Fruit fly (Drosophila melanogaster) whole organism, embryonic: Measurements from ENCODE around the gene kel.

Experiments used
- ATbp ChIP-seq: fragments of 200-800 bp; sonication (Bioruptor generic); optimal IDR thresholded peaks from 2 replicates; lab custom pipeline; 2017; ENCODE audit warnings: missing biosample characterization, mild to moderate bottlenecking, missing genetic modification characterization, missing genetic modification reagents
- BtbVII ChIP-seq: fragments of 200-800 bp; sonication (Bioruptor generic); optimal IDR thresholded peaks from 3 replicates; lab custom pipeline; 2017; ENCODE audit warnings: missing biosample characterization, mild to moderate bottlenecking, missing genetic modification characterization
- CG10209 ChIP-seq: fragments of 200-800 bp; sonication (Bioruptor generic); optimal IDR thresholded peaks from 3 replicates; lab custom pipeline; 2017; ENCODE audit warnings: missing biosample characterization, mild to moderate bottlenecking, missing genetic modification characterization, missing genetic modification reagents
- CG10267 ChIP-seq: fragments of 200-800 bp; sonication (Bioruptor generic); optimal IDR thresholded peaks from 2 replicates; lab custom pipeline; 2018; ENCODE audit warnings: missing biosample characterization, mild to moderate bottlenecking, missing genetic modification characterization, moderate library complexity
- CG11093 ChIP-seq: fragments of 200-800 bp; sonication (Bioruptor generic); IDR thresholded peaks from 3 replicates; pipeline ENCODE4 v1.3.6; 2022; ENCODE audit warnings: missing biosample characterization, missing genetic modification characterization
- CG11247 ChIP-seq: fragments of 200-800 bp; sonication (Bioruptor generic); IDR thresholded peaks from 2 replicates; pipeline ENCODE4 v1.3.6; 2022; ENCODE audit warnings: missing biosample characterization, missing genetic modification characterization
- CG12104 ChIP-seq: fragments of 200-800 bp; sonication (Bioruptor generic); optimal IDR thresholded peaks from 3 replicates; lab custom pipeline; 2016; ENCODE audit warnings: missing biosample characterization, missing genetic modification characterization
- CG13296 ChIP-seq: fragments of 200-800 bp; sonication (Bioruptor generic); optimal IDR thresholded peaks from 3 replicates; lab custom pipeline; 2018; ENCODE audit warnings: missing biosample characterization, mild to moderate bottlenecking, missing genetic modification characterization
- CG13775 ChIP-seq: fragments of 200-800 bp; sonication (Bioruptor generic); optimal IDR thresholded peaks from 3 replicates; lab custom pipeline; 2017; ENCODE audit warnings: missing biosample characterization, mild to moderate bottlenecking, missing genetic modification characterization
- CG14710 ChIP-seq: fragments of 200-800 bp; sonication (Bioruptor generic); optimal IDR thresholded peaks from 3 replicates; lab custom pipeline; 2019; ENCODE audit warnings: missing biosample characterization, mild to moderate bottlenecking, missing genetic modification characterization, moderate library complexity
- CG17359 ChIP-seq: fragments of 200-800 bp; sonication (Bioruptor generic); optimal IDR thresholded peaks from 3 replicates; lab custom pipeline; 2018; ENCODE audit warnings: missing biosample characterization, mild to moderate bottlenecking, missing genetic modification characterization, moderate library complexity
- CG17361 ChIP-seq: fragments of 200-800 bp; sonication (Bioruptor generic); IDR thresholded peaks from 3 replicates; pipeline ENCODE4 v1.3.6; 2022; ENCODE audit warnings: missing biosample characterization, missing genetic modification characterization
- CG17568 ChIP-seq: fragments of 200-800 bp; sonication (Bioruptor generic); optimal IDR thresholded peaks from 2 replicates; lab custom pipeline; 2018; ENCODE audit warnings: missing biosample characterization, mild to moderate bottlenecking, missing genetic modification characterization, moderate library complexity
- CG2120 ChIP-seq: fragments of 200-800 bp; sonication (Bioruptor generic); optimal IDR thresholded peaks from 3 replicates; lab custom pipeline; 2016; ENCODE audit warnings: missing biosample characterization, missing genetic modification characterization
- CG30431 ChIP-seq: fragments of 200-800 bp; sonication (Bioruptor generic); optimal IDR thresholded peaks from 2 replicates; lab custom pipeline; 2017; ENCODE audit warnings: missing biosample characterization, missing genetic modification characterization
- CG32532 ChIP-seq: fragments of 200-800 bp; sonication (Bioruptor generic); IDR thresholded peaks from 2 replicates; pipeline ENCODE4 v1.3.6; 2022; ENCODE audit warnings: missing biosample characterization, missing genetic modification characterization
- CG3838 ChIP-seq: fragments of 200-800 bp; sonication (Bioruptor generic); optimal IDR thresholded peaks from 3 replicates; lab custom pipeline; 2016; ENCODE audit warnings: missing biosample characterization, missing genetic modification characterization
- CG4282 ChIP-seq: fragments of 200-800 bp; sonication (Bioruptor generic); optimal IDR thresholded peaks from 2 replicates; lab custom pipeline; 2016; ENCODE audit warnings: missing biosample characterization, missing genetic modification characterization
- CG5245 ChIP-seq: fragments of 200-800 bp; sonication (Bioruptor generic); optimal IDR thresholded peaks from 3 replicates; lab custom pipeline; 2016; ENCODE audit warnings: missing biosample characterization, missing genetic modification characterization
- CG8089 ChIP-seq: fragments of 200-800 bp; sonication (Bioruptor generic); optimal IDR thresholded peaks from 3 replicates; lab custom pipeline; 2016; ENCODE audit warnings: missing biosample characterization, missing genetic modification characterization
- CG8924 ChIP-seq: fragments of 200-800 bp; optimal IDR thresholded peaks from 3 replicates; lab custom pipeline; 2019; ENCODE audit warnings: missing biosample characterization, mild to moderate bottlenecking, missing genetic modification characterization, moderate library complexity
- Dfd ChIP-seq, 2 experiments: fragments of >200 bp; optimal IDR thresholded peaks; 2 replicates each; lab custom pipeline; 2017; ENCODE audit warnings: missing biosample characterization in 2 of 2, missing genetic modification characterization in 2 of 2
- E2f1 ChIP-seq: fragments of 200-800 bp; sonication (Bioruptor generic); IDR thresholded peaks from 2 replicates; pipeline ENCODE4 v1.3.6; 2022; ENCODE audit warnings: missing biosample characterization, missing genetic modification characterization
- Gug ChIP-seq: fragments of 200-800 bp; sonication (Bioruptor generic); IDR thresholded peaks from 4 replicates; pipeline ENCODE4 v1.3.6; 2022; ENCODE audit warnings: missing biosample characterization, missing genetic modification characterization
- HLH4C ChIP-seq: fragments of 200-800 bp; sonication (Bioruptor generic); IDR thresholded peaks from 3 replicates; pipeline ENCODE4 v1.3.6; 2022; ENCODE audit warnings: missing biosample characterization, missing genetic modification characterization; ENCODE audit not compliant: partially characterized antibody
- NFAT ChIP-seq: fragments of 200-800 bp; sonication (Bioruptor generic); IDR thresholded peaks from 2 replicates; pipeline ENCODE4 v1.3.6; 2022; ENCODE audit warnings: missing biosample characterization, missing genetic modification characterization
- Sry-β ChIP-seq: fragments of 200-800 bp; sonication (Bioruptor generic); optimal IDR thresholded peaks from 2 replicates; lab custom pipeline; 2018; ENCODE audit warnings: missing biosample characterization, mild to moderate bottlenecking, missing genetic modification characterization, moderate library complexity
- Taf1 ChIP-seq: fragments of 200-800 bp; sonication (Bioruptor generic); IDR thresholded peaks from 2 replicates; pipeline ENCODE4 v1.3.6; 2022; ENCODE audit warnings: missing biosample characterization, missing genetic modification characterization
- abd-A ChIP-seq: fragments of 200-800 bp; sonication (Bioruptor generic); optimal IDR thresholded peaks from 3 replicates; lab custom pipeline; 2019; ENCODE audit warnings: missing biosample characterization, mild to moderate bottlenecking, missing genetic modification characterization, moderate library complexity
- ac ChIP-seq: fragments of 200-800 bp; sonication (Bioruptor generic); optimal IDR thresholded peaks from 3 replicates; lab custom pipeline; 2017; ENCODE audit warnings: missing biosample characterization, mild to moderate bottlenecking, missing genetic modification characterization
- bowl ChIP-seq: fragments of 200-800 bp; sonication (Bioruptor generic); IDR thresholded peaks from 2 replicates; pipeline ENCODE4 v1.3.6; 2022; ENCODE audit warnings: missing biosample characterization, missing genetic modification characterization
- cad ChIP-seq: fragments of >200 bp; optimal IDR thresholded peaks from 2 replicates; lab custom pipeline; 2017; ENCODE audit warnings: missing biosample characterization, missing genetic modification characterization
- chn ChIP-seq: fragments of 200-800 bp; sonication (Bioruptor generic); optimal IDR thresholded peaks from 2 replicates; lab custom pipeline; 2016; ENCODE audit warnings: missing biosample characterization, missing genetic modification characterization
- corto ChIP-seq: fragments of 200-800 bp; sonication (Bioruptor generic); optimal IDR thresholded peaks from 2 replicates; lab custom pipeline; 2016; ENCODE audit warnings: missing biosample characterization, mild to moderate bottlenecking, missing genetic modification characterization, moderate library complexity
- danr ChIP-seq: fragments of 200-800 bp; sonication (Bioruptor generic); IDR thresholded peaks from 2 replicates; pipeline ENCODE4 v1.3.6; 2022; ENCODE audit warnings: missing biosample characterization, missing genetic modification characterization
- dati ChIP-seq: fragments of 200-800 bp; sonication (Bioruptor generic); IDR thresholded peaks from 2 replicates; pipeline ENCODE4 v1.3.6; 2022; ENCODE audit warnings: missing biosample characterization, missing genetic modification characterization
- fd3F ChIP-seq: fragments of 200-800 bp; sonication (Bioruptor generic); optimal IDR thresholded peaks from 2 replicates; lab custom pipeline; 2018; ENCODE audit warnings: missing biosample characterization, mild to moderate bottlenecking, missing genetic modification characterization, moderate library complexity
- gfzf ChIP-seq: fragments of 200-800 bp; sonication (Bioruptor generic); optimal IDR thresholded peaks from 2 replicates; lab custom pipeline; 2016; ENCODE audit warnings: missing biosample characterization, mild to moderate bottlenecking, missing genetic modification characterization, moderate library complexity
- gsb ChIP-seq: fragments of 200-800 bp; sonication (Bioruptor generic); IDR thresholded peaks from 2 replicates; pipeline ENCODE4 v1.3.6; 2022; ENCODE audit warnings: missing biosample characterization, missing genetic modification characterization
- h ChIP-seq: fragments of >200 bp; optimal IDR thresholded peaks from 2 replicates; lab custom pipeline; 2017
- jumu ChIP-seq: fragments of 200-800 bp; sonication (Bioruptor generic); optimal IDR thresholded peaks from 3 replicates; lab custom pipeline; 2016; ENCODE audit warnings: missing biosample characterization, missing genetic modification characterization
- mld ChIP-seq: fragments of 200-800 bp; sonication (Bioruptor generic); IDR thresholded peaks from 3 replicates; pipeline ENCODE4 v1.3.6; 2022; ENCODE audit warnings: missing biosample characterization, missing genetic modification characterization; ENCODE audit not compliant: partially characterized antibody
- oc ChIP-seq: fragments of 200-800 bp; sonication (Bioruptor generic); optimal IDR thresholded peaks from 2 replicates; lab custom pipeline; 2018; ENCODE audit warnings: missing biosample characterization, mild to moderate bottlenecking, missing genetic modification characterization, moderate library complexity
- org-1 ChIP-seq: fragments of 200-800 bp; sonication (Bioruptor generic); optimal IDR thresholded peaks from 2 replicates; lab custom pipeline; 2017; ENCODE audit warnings: missing biosample characterization, missing genetic modification characterization
- pan ChIP-seq, 4 experiments: fragments of >200 bp in 3 of 4; fragments of 200-800 bp in 1 of 4; sonication (Bioruptor generic) in 1 of 4; optimal IDR thresholded peaks in 3 of 4; IDR thresholded peaks in 1 of 4; 2 replicates each; pipeline versions ENCODE4 v1.3.6 to Lab custom; 2017 to 2022; ENCODE audit warnings: missing biosample characterization in 2 of 4, missing genetic modification characterization in 2 of 4, mixed read lengths in 1 of 4
- pita ChIP-seq: fragments of 200-800 bp; sonication (Bioruptor generic); optimal IDR thresholded peaks from 2 replicates; lab custom pipeline; 2017; ENCODE audit warnings: missing biosample characterization, mild to moderate bottlenecking, missing genetic modification characterization
- sim ChIP-seq: fragments of 200-800 bp; sonication (Bioruptor generic); IDR thresholded peaks from 2 replicates; pipeline ENCODE4 v1.3.6; 2022; ENCODE audit warnings: missing biosample characterization, missing genetic modification characterization
- slp2 ChIP-seq: fragments of 200-800 bp; sonication (Bioruptor generic); optimal IDR thresholded peaks from 2 replicates; lab custom pipeline; 2016; ENCODE audit warnings: missing biosample characterization, missing genetic modification characterization
- stc ChIP-seq: fragments of 200-800 bp; sonication (Bioruptor generic); IDR thresholded peaks from 2 replicates; pipeline ENCODE4 v1.3.6; 2022; ENCODE audit warnings: missing biosample characterization, missing genetic modification characterization
- trh ChIP-seq: fragments of 200-800 bp; sonication (Bioruptor generic); optimal IDR thresholded peaks from 2 replicates; lab custom pipeline; 2016; ENCODE audit warnings: missing biosample characterization, missing genetic modification characterization
- ttk ChIP-seq: fragments of 200-800 bp; sonication (Bioruptor generic); IDR thresholded peaks from 2 replicates; pipeline ENCODE4 v2.1.2; 2022; ENCODE audit warnings: missing biosample characterization, missing genetic modification characterization

The kel gene

DNA sequence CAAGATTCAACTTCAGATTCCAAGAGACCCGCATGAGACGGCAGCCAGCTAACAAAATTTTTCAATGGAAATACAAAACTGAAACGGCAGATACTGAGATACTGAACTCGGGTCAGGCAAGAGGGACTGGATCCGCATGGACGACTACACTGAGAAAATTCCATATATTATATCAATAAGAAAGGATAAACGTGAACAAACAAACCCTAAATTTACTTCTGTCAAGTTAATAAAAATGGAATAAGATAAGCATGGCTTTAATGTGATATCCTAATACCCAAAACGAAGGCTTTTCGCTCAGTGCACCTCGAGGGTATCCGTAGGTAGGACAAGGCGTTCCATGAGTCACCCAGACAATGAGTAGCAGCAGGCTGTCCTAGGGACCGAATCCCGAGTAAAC, 7.4 kb upstream of the kel start (continued):
- no peak for TF ChIP-seq pita (GFP tag; lab: Kevin White, UChicago)
- TF ChIP-seq Taf1 (GFP tag; lab: Robert Waterston, UW): peak; percentile 75
- peak; percentile 82 for TF ChIP-seq E2f1 (GFP tag; lab: Robert Waterston, UW)
- no peak for TF ChIP-seq h (lab: Kevin White, UChicago)
- TF ChIP-seq HLH4C (GFP tag; lab: Robert Waterston, UW): no peak
- TF ChIP-seq Gug: peak; percentile 77
- TF ChIP-seq Sry-β (GFP tag; lab: Kevin White, UChicago): no peak
- peak; percentile 41 for TF ChIP-seq ATbp (GFP tag; lab: Kevin White, UChicago)
- no peak for TF ChIP-seq Dfd (GFP tag; optimal IDR thresholded peaks at IDR 0.05; lab: Kevin White, UChicago)
- peak; percentile 95 for TF ChIP-seq ac
- TF ChIP-seq CG13296: peak; percentile 3
- peak; percentile 89 for TF ChIP-seq CG14710
- TF ChIP-seq jumu: peak; percentile 88
- peak; percentile 76 for TF ChIP-seq CG17359
- TF ChIP-seq oc (tag; lab: Kevin White, UChicago): peak; percentile 73
- TF ChIP-seq CG8089: peak; percentile 84
- TF ChIP-seq chn (GFP tag; lab: Kevin White, UChicago): peak; percentile 83
- peak; percentile 51 for TF ChIP-seq CG3838
- peak; percentile 76 for TF ChIP-seq CG11093 (GFP tag; lab: Robert Waterston, UW)
- peak; percentile 77 for TF ChIP-seq CG32532
- peak; percentile 71 for TF ChIP-seq CG12104 (GFP tag; lab: Kevin White, UChicago)
- no peak for TF ChIP-seq pan (optimal IDR thresholded peaks at IDR 0.05; lab: Kevin White, UChicago)
- TF ChIP-seq pan (GFP tag; optimal IDR thresholded peaks at IDR 0.05 in 1 of 2, IDR thresholded peaks at IDR 0.05 in 1 of 2): peak in 1 of 2 experiments; percentile 79
- TF ChIP-seq dati: peak; percentile 47; the same call in 1 of the 2 replicates
- peak; percentile 90 for TF ChIP-seq corto (GFP tag; lab: Kevin White, UChicago)
- no peak for TF ChIP-seq abd-A (tag; lab: Kevin White, UChicago)
- TF ChIP-seq ttk (GFP tag; lab: Robert Waterston, UW): peak; percentile 62
- no peak for TF ChIP-seq gfzf
- TF ChIP-seq sim (GFP tag; lab: Robert Waterston, UW): peak; percentile 88
- TF ChIP-seq CG5245 (GFP tag; lab: Kevin White, UChicago): peak; percentile 89
- peak; percentile 87 for TF ChIP-seq CG17361
- TF ChIP-seq stc (GFP tag; lab: Robert Waterston, UW): peak; percentile 45; the same call in 1 of the 2 replicates
- TF ChIP-seq cad (GFP tag; lab: Kevin White, UChicago): no peak
- peak; percentile 83 for TF ChIP-seq org-1 (GFP tag; lab: Kevin White, UChicago)
- TF ChIP-seq danr (GFP tag; lab: Robert Waterston, UW): peak; percentile 51; the same call in 1 of the 2 replicates
- TF ChIP-seq trh (GFP tag; lab: Kevin White, UChicago): peak; percentile 64
- peak; percentile 87 for TF ChIP-seq CG10209
- TF ChIP-seq mld (GFP tag; lab: Robert Waterston, UW): no peak
- TF ChIP-seq fd3F: peak; percentile 34
- TF ChIP-seq bowl (GFP tag; lab: Robert Waterston, UW): no peak
- peak; percentile 76 for TF ChIP-seq CG2120
- TF ChIP-seq CG13775 (GFP tag; lab: Kevin White, UChicago): peak; percentile 89
- peak; percentile 89 for TF ChIP-seq CG10267
- peak; percentile 17 for TF ChIP-seq CG4282 (GFP tag; lab: Kevin White, UChicago)
- TF ChIP-seq NFAT (GFP tag; lab: Robert Waterston, UW): peak; percentile 66
- TF ChIP-seq CG11247 (GFP tag; lab: Robert Waterston, UW): peak; percentile 73
- peak; percentile 60 for TF ChIP-seq gsb (GFP tag; lab: Robert Waterston, UW)
- TF ChIP-seq slp2: peak; percentile 76
- peak; percentile 92 for TF ChIP-seq CG8924 (tag; lab: Kevin White, UChicago)
- peak; percentile 28 for TF ChIP-seq BtbVII
- peak; percentile 55 for TF ChIP-seq CG17568 (GFP tag; lab: Kevin White, UChicago)
- peak; percentile 85 for TF ChIP-seq CG30431 (GFP tag; lab: Kevin White, UChicago)
